Fruit fly (Drosophila melanogaster) whole organism, embryonic: ENCODE results near the gene GCS2alpha.
"Not testable (repeated sequence)": the region's sequence is repeated elsewhere in the genome, so short reads cannot be mapped to it uniquely, and the experiment has no call there.

Source experiments
- Antp ChIP-seq: fragments of 200-800 bp; sonication (Bioruptor generic); optimal IDR thresholded peaks from 3 replicates; lab custom pipeline; 2016; ENCODE audit warnings: missing biosample characterization, missing genetic modification characterization
- Asciz ChIP-seq: fragments of 200-800 bp; sonication (Bioruptor generic); optimal IDR thresholded peaks from 2 replicates; lab custom pipeline; 2017; ENCODE audit warnings: missing biosample characterization, mild to moderate bottlenecking, missing genetic modification characterization, missing genetic modification reagents
- CG12659 ChIP-seq: fragments of 200-800 bp; sonication (Bioruptor generic); optimal IDR thresholded peaks from 3 replicates; lab custom pipeline; 2017; ENCODE audit warnings: mild to moderate bottlenecking, missing biosample characterization, missing genetic modification reagents, missing genetic modification characterization
- CG2199 ChIP-seq: fragments of 200-800 bp; sonication (Bioruptor generic); IDR thresholded peaks from 3 replicates; pipeline ENCODE4 v1.3.6; 2022; ENCODE audit warnings: missing biosample characterization, missing genetic modification characterization
- CG8924 ChIP-seq: fragments of 200-800 bp; optimal IDR thresholded peaks from 3 replicates; lab custom pipeline; 2019; ENCODE audit warnings: missing biosample characterization, mild to moderate bottlenecking, missing genetic modification characterization, moderate library complexity
- Drgx ChIP-seq: fragments of 200-800 bp; sonication (Bioruptor generic); IDR thresholded peaks from 2 replicates; pipeline ENCODE4 v1.3.6; 2022; ENCODE audit warnings: missing biosample characterization, missing genetic modification characterization
- MBD-R2 ChIP-seq: fragments of 200-800 bp; sonication (Bioruptor generic); IDR thresholded peaks from 2 replicates; pipeline ENCODE4 v1.3.6; 2022; ENCODE audit warnings: missing biosample characterization, missing genetic modification characterization
- MESR4 ChIP-seq: fragments of 200-800 bp; sonication (Bioruptor generic); optimal IDR thresholded peaks from 2 replicates; lab custom pipeline; 2018; ENCODE audit warnings: missing biosample characterization, mild to moderate bottlenecking, missing genetic modification characterization, moderate library complexity
- NC2β ChIP-seq: fragments of 200-800 bp; sonication (Bioruptor generic); optimal IDR thresholded peaks from 2 replicates; lab custom pipeline; 2016; ENCODE audit warnings: missing biosample characterization, missing genetic modification characterization
- Poxn ChIP-seq: fragments of 200-800 bp; sonication (Bioruptor generic); IDR thresholded peaks from 2 replicates; pipeline ENCODE4 v1.3.6; 2022; ENCODE audit warnings: missing biosample characterization, missing genetic modification characterization
- Ptx1 ChIP-seq: fragments of 200-800 bp; sonication (Bioruptor generic); IDR thresholded peaks from 2 replicates; pipeline ENCODE4 v1.3.6; 2022; ENCODE audit warnings: missing biosample characterization, missing genetic modification characterization
- Rfx ChIP-seq: fragments of 200-800 bp; sonication (Bioruptor generic); IDR thresholded peaks from 2 replicates; pipeline ENCODE4 v1.3.6; 2022; ENCODE audit warnings: missing biosample characterization, missing genetic modification characterization
- Rx ChIP-seq: fragments of 200-800 bp; sonication (Bioruptor generic); IDR thresholded peaks from 2 replicates; pipeline ENCODE4 v1.3.6; 2022; ENCODE audit warnings: missing biosample characterization, missing genetic modification characterization
- Side ChIP-seq: fragments of 200-800 bp; sonication (Bioruptor generic); optimal IDR thresholded peaks from 2 replicates; lab custom pipeline; 2016; ENCODE audit warnings: missing biosample characterization, missing genetic modification characterization
- Trl ChIP-seq, 3 experiments: fragments of >200 bp in 2 of 3; fragments of 200-800 bp in 1 of 3; sonication (Bioruptor generic) in 1 of 3; optimal IDR thresholded peaks; 2 replicates in 1 of 3; 3 replicates in 2 of 3; lab custom pipeline; 2016 to 2017; ENCODE audit warnings: missing biosample characterization in 1 of 3, missing genetic modification characterization in 1 of 3
- Xrp1 ChIP-seq: fragments of 200-800 bp; sonication (Bioruptor generic); IDR thresholded peaks from 2 replicates; pipeline ENCODE4 v1.3.6; 2022; ENCODE audit warnings: missing biosample characterization, missing genetic modification characterization
- YL-1 ChIP-seq: fragments of 200-800 bp; sonication (Bioruptor generic); optimal IDR thresholded peaks from 3 replicates; lab custom pipeline; 2017; ENCODE audit warnings: missing biosample characterization, mild to moderate bottlenecking, missing genetic modification characterization
- al ChIP-seq: fragments of 200-800 bp; sonication (Bioruptor generic); IDR thresholded peaks from 2 replicates; pipeline ENCODE4 v1.3.6; 2022; ENCODE audit warnings: missing biosample characterization, missing genetic modification characterization
- chinmo ChIP-seq: fragments of 200-800 bp; sonication (Bioruptor generic); IDR thresholded peaks from 4 replicates; pipeline ENCODE4 v1.3.6; 2022; ENCODE audit warnings: missing biosample characterization, missing genetic modification characterization; ENCODE audit not compliant: partially characterized antibody
- dm ChIP-seq: fragments of 200-800 bp; sonication (Bioruptor generic); optimal IDR thresholded peaks from 3 replicates; lab custom pipeline; 2016; ENCODE audit warnings: missing biosample characterization, missing genetic modification characterization
- gem ChIP-seq: fragments of 200-800 bp; sonication (Bioruptor generic); optimal IDR thresholded peaks from 2 replicates; lab custom pipeline; 2019; ENCODE audit warnings: missing biosample characterization, mild to moderate bottlenecking, missing genetic modification characterization, moderate library complexity
- grau ChIP-seq: fragments of 200-800 bp; optimal IDR thresholded peaks from 3 replicates; lab custom pipeline; 2019; ENCODE audit warnings: missing biosample characterization, mild to moderate bottlenecking, missing genetic modification characterization, moderate library complexity
- gt ChIP-seq: fragments of 200-800 bp; sonication (Bioruptor generic); IDR thresholded peaks from 2 replicates; pipeline ENCODE4 v1.3.6; 2022; ENCODE audit warnings: missing biosample characterization, missing genetic modification characterization
- hkb ChIP-seq, 2 experiments: fragments of 200-800 bp in 1 of 2; fragments of >200 bp in 1 of 2; sonication (Bioruptor generic) in 1 of 2; IDR thresholded peaks in 1 of 2; optimal IDR thresholded peaks in 1 of 2; 2 replicates each; pipeline versions ENCODE4 v1.3.6 to Lab custom; 2017 to 2022; ENCODE audit warnings: missing biosample characterization in 1 of 2, missing genetic modification characterization in 1 of 2
- luna ChIP-seq: fragments of 200-800 bp; sonication (Bioruptor generic); optimal IDR thresholded peaks from 2 replicates; lab custom pipeline; 2016; ENCODE audit warnings: missing biosample characterization, missing genetic modification characterization
- mld ChIP-seq: fragments of 200-800 bp; sonication (Bioruptor generic); IDR thresholded peaks from 3 replicates; pipeline ENCODE4 v1.3.6; 2022; ENCODE audit warnings: missing biosample characterization, missing genetic modification characterization; ENCODE audit not compliant: partially characterized antibody
- nom ChIP-seq: fragments of 200-800 bp; sonication (Bioruptor generic); optimal IDR thresholded peaks from 2 replicates; lab custom pipeline; 2017; ENCODE audit warnings: missing biosample characterization, missing genetic modification characterization, mild to moderate bottlenecking, moderate library complexity, missing genetic modification reagents
- prd ChIP-seq, 3 experiments: fragments of >200 bp in 2 of 3; fragments of 200-800 bp in 1 of 3; sonication (Bioruptor generic) in 1 of 3; optimal IDR thresholded peaks in 2 of 3; IDR thresholded peaks in 1 of 3; 2 replicates in 2 of 3; 3 replicates in 1 of 3; pipeline versions ENCODE4 v1.3.6 to Lab custom; 2017 to 2022; ENCODE audit warnings: missing biosample characterization in 1 of 3, missing genetic modification characterization in 1 of 3
- sisA ChIP-seq: fragments of 200-800 bp; sonication (Bioruptor generic); IDR thresholded peaks from 2 replicates; pipeline ENCODE4 v1.3.6; 2022; ENCODE audit warnings: missing biosample characterization, missing genetic modification characterization
- sob ChIP-seq: fragments of 200-800 bp; sonication (Bioruptor generic); IDR thresholded peaks from 2 replicates; pipeline ENCODE4 v1.3.6; 2022; ENCODE audit warnings: missing biosample characterization, missing genetic modification characterization
- vvl ChIP-seq: fragments of 200-800 bp; sonication (Bioruptor generic); IDR thresholded peaks from 2 replicates; pipeline ENCODE4 v1.3.6; 2022; ENCODE audit warnings: missing biosample characterization, missing genetic modification characterization

GCS2alpha gene

DNA sequence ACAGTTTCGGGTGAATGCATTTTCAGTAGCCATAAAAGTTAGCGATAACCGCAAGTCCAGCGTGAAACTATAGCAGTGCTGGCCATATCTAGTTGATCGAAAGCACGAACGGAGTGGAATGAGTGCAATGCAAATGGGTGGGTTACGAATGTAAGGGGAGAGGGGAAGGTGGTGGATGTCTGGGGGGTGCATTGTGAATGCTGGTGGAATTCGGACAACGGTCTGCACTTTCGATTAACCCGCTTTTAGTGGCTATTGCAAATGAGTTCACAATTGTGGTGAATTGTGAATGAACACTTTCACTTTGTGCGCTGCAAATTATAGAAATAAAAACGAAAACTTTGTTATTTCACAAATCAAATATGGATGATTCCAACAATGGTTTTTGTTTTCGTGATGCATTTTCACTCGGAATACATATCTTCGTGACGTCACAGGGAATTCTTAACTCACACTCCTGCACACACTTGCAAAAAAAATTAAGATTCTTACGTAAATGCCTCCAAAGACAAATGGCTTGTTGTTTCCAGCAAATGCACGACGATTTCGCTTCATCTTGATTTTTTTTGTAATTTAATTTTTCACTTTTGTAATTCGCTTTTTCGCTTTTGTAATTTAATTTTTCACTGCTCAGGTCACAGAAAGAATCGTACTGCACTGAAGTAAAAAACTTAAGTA, 24.6 kb upstream of the GCS2alpha start, which contains the start of gene DIP1 (continued):
- TF ChIP-seq MESR4 (GFP tag; lab: Kevin White, UChicago) (peak; percentile 84), Asciz (GFP tag; lab: Kevin White, UChicago) (peak; percentile 8), sisA (GFP tag; lab: Robert Waterston, UW) (no peak), gem (tag; lab: Kevin White, UChicago) (peak; percentile 50), Trl (optimal IDR thresholded peaks at IDR 0.05; lab: Kevin White, UChicago) (no peak), Trl (GFP tag; optimal IDR thresholded peaks at IDR 0.05; lab: Kevin White, UChicago) (peak; percentile 9), vvl (GFP tag; lab: Robert Waterston, UW) (peak; percentile 56; the same call in 1 of the 2 replicates), Side (peak; percentile 45), Poxn (GFP tag; lab: Robert Waterston, UW) (no peak), Xrp1 (GFP tag; lab: Robert Waterston, UW) (peak; percentile 62; the same call in 1 of the 2 replicates), dm (GFP tag; lab: Kevin White, UChicago) (no peak), YL-1 (GFP tag; lab: Kevin White, UChicago) (peak; percentile 77), CG8924 (tag; lab: Kevin White, UChicago) (peak; percentile 30), Ptx1 (0 out of 2 replicates have a peak, but pooled peaks have one; percentile 25), CG12659 (peak; percentile 71), Rx (GFP tag; lab: Robert Waterston, UW) (no peak), chinmo (0 out of 4 replicates have a peak, but pooled peaks have one; percentile 60), grau (tag; lab: Kevin White, UChicago) (peak; percentile 14)

DNA sequence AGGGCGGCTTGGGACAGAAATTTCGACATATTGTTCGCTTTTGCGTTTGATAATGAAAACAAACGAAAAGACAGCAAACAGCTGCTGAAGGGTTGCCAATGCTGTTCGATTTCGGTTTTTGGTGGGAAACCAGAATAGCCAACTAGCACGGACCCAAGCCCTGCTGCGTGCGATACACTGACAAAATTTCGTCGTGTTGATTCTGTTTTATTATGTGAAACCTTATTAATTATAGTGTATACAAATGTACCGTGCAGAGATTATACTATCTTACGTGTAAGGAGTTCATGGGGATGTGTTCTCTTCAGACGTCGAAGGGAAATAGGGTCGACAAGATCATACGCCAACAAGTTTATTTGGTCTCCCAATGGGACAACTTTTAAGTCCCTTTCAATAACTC, 18.6 kb upstream of the GCS2alpha start, which contains the start of gene CG32500:
CG32500 (minus strand) TSS at position 110 of the 400 bp plus-strand sequence.
- TF ChIP-seq CG2199 (GFP tag; lab: Robert Waterston, UW), result peak; percentile 22; the same call in 1 of the 3 replicates
- not testable (repeated sequence) for TF ChIP-seq hkb, prd (optimal IDR thresholded peaks at IDR 0.05; lab: Kevin White, UChicago)
- TF ChIP-seq hkb (GFP tag; IDR thresholded peaks at IDR 0.05; lab: Robert Waterston, UW), result 0 out of 2 replicates have a peak, but pooled peaks have one; percentile 17
- 0 out of 2 replicates have a peak, but pooled peaks have one; percentile 26 for TF ChIP-seq sob (GFP tag; lab: Robert Waterston, UW)
- TF ChIP-seq vvl (GFP tag; lab: Robert Waterston, UW), result 0 out of 2 replicates have a peak, but pooled peaks have one; percentile 9
- TF ChIP-seq Rfx, result peak; percentile 57
- peak; percentile 28; the same call in 1 of the 2 replicates for TF ChIP-seq al (GFP tag; lab: Robert Waterston, UW)
- peak; percentile 46; the same call in 1 of the 3 replicates for TF ChIP-seq prd (GFP tag; IDR thresholded peaks at IDR 0.05; lab: Robert Waterston, UW)
- TF ChIP-seq Drgx (GFP tag; lab: Robert Waterston, UW), result 0 out of 2 replicates have a peak, but pooled peaks have one; percentile 13
- TF ChIP-seq Xrp1 (GFP tag; lab: Robert Waterston, UW), result 0 out of 2 replicates have a peak, but pooled peaks have one; percentile 7
- TF ChIP-seq MBD-R2, result peak; percentile 78
- peak; percentile 38; the same call in 1 of the 2 replicates for TF ChIP-seq Ptx1

DNA sequence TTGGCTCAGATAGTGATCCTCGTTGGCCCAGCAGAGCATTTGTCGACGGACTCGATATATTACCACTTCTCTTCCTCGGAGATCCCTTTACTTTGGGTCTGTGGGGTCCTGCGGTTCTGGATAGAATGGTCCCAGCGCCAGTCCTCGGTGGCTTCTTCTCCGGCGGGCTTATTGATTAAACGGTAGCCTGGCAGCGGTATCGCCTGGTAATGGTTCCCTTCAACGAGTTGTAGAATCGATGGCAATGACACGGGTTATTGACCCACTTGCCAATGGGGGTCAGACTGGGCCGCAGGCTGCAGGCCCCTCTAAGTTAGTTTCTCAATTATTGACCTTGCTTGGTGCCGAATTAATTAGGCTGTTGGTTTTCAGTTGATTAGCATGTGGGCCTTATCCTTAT, 15.9 kb upstream of the GCS2alpha start, which contains the start of gene CG32819:
CG32819 (minus strand) TSS at position 101 of the 400 bp plus-strand sequence.
- not testable (repeated sequence) for TF ChIP-seq gt (GFP tag; lab: Robert Waterston, UW); NC2β; mld

DNA sequence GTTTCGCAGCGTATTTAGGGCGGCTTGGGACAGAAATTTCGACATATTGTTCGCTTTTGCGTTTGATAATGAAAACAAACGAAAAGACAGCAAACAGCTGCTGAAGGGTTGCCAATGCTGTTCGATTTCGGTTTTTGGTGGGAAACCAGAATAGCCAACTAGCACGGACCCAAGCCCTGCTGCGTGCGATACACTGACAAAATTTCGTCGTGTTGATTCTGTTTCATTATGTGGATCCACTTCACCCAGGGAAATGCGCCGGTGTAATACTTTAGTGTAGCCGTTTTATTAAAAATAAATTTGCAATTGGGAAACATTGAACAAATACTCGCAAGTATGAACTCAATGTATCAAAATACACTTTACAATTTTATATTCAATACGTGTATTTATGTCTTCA, 12.5 kb upstream of the GCS2alpha start, which contains the start of gene CG32857:
CG32857 (minus strand) TSS at position 101 of the 400 bp plus-strand sequence.
- not testable (repeated sequence) for TF ChIP-seq luna, nom, Antp (GFP tag; lab: Kevin White, UChicago)
